Fruit fly (Drosophila melanogaster) whole organism, prepupa: ENCODE results near the gene Sr-CIV.
A peak's percentile ranks its signal among the peaks of the same experiment; 100 is the strongest.

Source experiments
- CG10631 ChIP-seq: fragments of 200-800 bp; sonication (Bioruptor generic); optimal IDR thresholded peaks from 2 replicates; lab custom pipeline; 2016; ENCODE audit warnings: missing biosample characterization, missing genetic modification characterization
- CG11294 ChIP-seq: fragments of 200-800 bp; sonication (Bioruptor generic); IDR thresholded peaks from 2 replicates; pipeline ENCODE4 v1.3.6; 2022; ENCODE audit warnings: missing biosample characterization, missing genetic modification characterization
- CG11762 ChIP-seq: fragments of 200-800 bp; sonication (Bioruptor generic); optimal IDR thresholded peaks from 3 replicates; lab custom pipeline; 2016; ENCODE audit warnings: missing biosample characterization, missing genetic modification characterization; ENCODE audit not compliant: insufficient read depth
- CG11902 ChIP-seq: fragments of 200-800 bp; sonication (Bioruptor generic); optimal IDR thresholded peaks from 3 replicates; lab custom pipeline; 2016; ENCODE audit warnings: missing biosample characterization, missing genetic modification characterization
- CG15336 ChIP-seq: fragments of 200-800 bp; sonication (Bioruptor generic); IDR thresholded peaks from 2 replicates; pipeline ENCODE4 v1.3.6; 2022; ENCODE audit warnings: missing biosample characterization, missing genetic modification characterization
- CG1621 ChIP-seq: fragments of 200-800 bp; sonication (Bioruptor generic); optimal IDR thresholded peaks from 3 replicates; lab custom pipeline; 2018; ENCODE audit warnings: missing biosample characterization, mild to moderate bottlenecking, missing genetic modification characterization
- CG3032 ChIP-seq: fragments of 200-800 bp; optimal IDR thresholded peaks from 2 replicates; lab custom pipeline; 2019; ENCODE audit warnings: missing biosample characterization, mild to moderate bottlenecking, missing genetic modification characterization, moderate library complexity
- CG31627 ChIP-seq: fragments of 200-800 bp; sonication (Bioruptor generic); optimal IDR thresholded peaks from 3 replicates; lab custom pipeline; 2016; ENCODE audit warnings: missing biosample characterization, missing genetic modification characterization
- CG32006 ChIP-seq: fragments of 200-800 bp; sonication (Bioruptor generic); optimal IDR thresholded peaks from 3 replicates; lab custom pipeline; 2017; ENCODE audit warnings: missing biosample characterization, mild to moderate bottlenecking, missing genetic modification characterization
- CG4318 ChIP-seq: fragments of 200-800 bp; sonication (Bioruptor generic); optimal IDR thresholded peaks from 3 replicates; lab custom pipeline; 2017; ENCODE audit warnings: missing biosample characterization, mild to moderate bottlenecking, missing genetic modification characterization
- CG6163 ChIP-seq: fragments of 200-800 bp; sonication (Bioruptor generic); IDR thresholded peaks from 3 replicates; pipeline ENCODE4 v1.3.6; 2022; ENCODE audit warnings: missing biosample characterization, missing genetic modification characterization
- CG6276 ChIP-seq: fragments of 200-800 bp; sonication (Bioruptor generic); optimal IDR thresholded peaks from 2 replicates; lab custom pipeline; 2017; ENCODE audit warnings: missing biosample characterization, mild to moderate bottlenecking, missing genetic modification characterization
- CG6792 ChIP-seq: fragments of 200-800 bp; sonication (Bioruptor generic); optimal IDR thresholded peaks from 3 replicates; lab custom pipeline; 2016; ENCODE audit warnings: missing biosample characterization, missing genetic modification characterization
- CG6808 ChIP-seq: fragments of 200-800 bp; sonication (Bioruptor generic); optimal IDR thresholded peaks from 3 replicates; lab custom pipeline; 2017; ENCODE audit warnings: missing biosample characterization, missing genetic modification characterization, mild to moderate bottlenecking, moderate library complexity, missing genetic modification reagents
- CG6854 ChIP-seq: fragments of 200-800 bp; sonication (Bioruptor generic); optimal IDR thresholded peaks from 2 replicates; lab custom pipeline; 2017; ENCODE audit warnings: missing biosample characterization, mild to moderate bottlenecking, missing genetic modification characterization
- CG7368 ChIP-seq: fragments of 200-800 bp; sonication (Bioruptor generic); optimal IDR thresholded peaks from 3 replicates; lab custom pipeline; 2016; ENCODE audit warnings: missing biosample characterization, missing genetic modification characterization
- CG8119 ChIP-seq: fragments of 200-800 bp; sonication (Bioruptor generic); IDR thresholded peaks from 3 replicates; pipeline ENCODE4 v1.3.6; 2022; ENCODE audit warnings: missing biosample characterization, missing genetic modification characterization
- CG8319 ChIP-seq: fragments of 200-800 bp; sonication (Bioruptor generic); optimal IDR thresholded peaks from 3 replicates; lab custom pipeline; 2016; ENCODE audit warnings: missing biosample characterization, missing genetic modification characterization
- CG8632 ChIP-seq: fragments of 200-800 bp; sonication (Bioruptor generic); optimal IDR thresholded peaks from 3 replicates; lab custom pipeline; 2016; ENCODE audit warnings: missing biosample characterization, missing genetic modification characterization
- CG9139 ChIP-seq: fragments of 200-800 bp; sonication (Bioruptor generic); optimal IDR thresholded peaks from 3 replicates; lab custom pipeline; 2017; ENCODE audit warnings: missing biosample characterization, mild to moderate bottlenecking, missing genetic modification characterization
- Eip75B ChIP-seq: fragments of 200-800 bp; sonication (Bioruptor generic); optimal IDR thresholded peaks from 3 replicates; lab custom pipeline; 2016; ENCODE audit warnings: missing biosample characterization, missing genetic modification characterization
- Eip78C ChIP-seq: fragments of 200-800 bp; sonication (Bioruptor generic); peaks from one replicate; lab custom pipeline; 2016; ENCODE audit warnings: missing biosample characterization, missing genetic modification characterization
- Eip93F ChIP-seq: fragments of 200-800 bp; sonication (Bioruptor generic); optimal IDR thresholded peaks from 2 replicates; lab custom pipeline; 2016; ENCODE audit warnings: missing biosample characterization, mild to moderate bottlenecking, missing genetic modification characterization
- Ets21C ChIP-seq: fragments of 200-800 bp; sonication (Bioruptor generic); optimal IDR thresholded peaks from 3 replicates; lab custom pipeline; 2016; ENCODE audit warnings: missing biosample characterization, missing genetic modification characterization
- Gug ChIP-seq: fragments of 200-800 bp; sonication (Bioruptor generic); IDR thresholded peaks from 2 replicates; pipeline ENCODE4 v1.3.6; 2022; ENCODE audit warnings: missing biosample characterization, missing genetic modification characterization
- Hr38 ChIP-seq: sonication (Bioruptor generic); optimal IDR thresholded peaks from 2 replicates; lab custom pipeline; 2016; ENCODE audit warnings: missing biosample characterization, missing genetic modification characterization
- Hr4 ChIP-seq: fragments of 200-800 bp; sonication (Bioruptor generic); optimal IDR thresholded peaks from 3 replicates; lab custom pipeline; 2016; ENCODE audit warnings: missing biosample characterization, missing genetic modification characterization
- Lpt ChIP-seq: fragments of 200-800 bp; sonication (Bioruptor generic); optimal IDR thresholded peaks from 3 replicates; lab custom pipeline; 2016; ENCODE audit warnings: missing biosample characterization, missing genetic modification characterization
- Met ChIP-seq: fragments of 200-800 bp; sonication (Bioruptor generic); optimal IDR thresholded peaks from 3 replicates; lab custom pipeline; 2016; ENCODE audit warnings: missing biosample characterization, missing genetic modification characterization
- OdsH ChIP-seq: fragments of 200-800 bp; sonication (Bioruptor generic); optimal IDR thresholded peaks from 3 replicates; lab custom pipeline; 2016; ENCODE audit warnings: missing biosample characterization, missing genetic modification characterization
- Smox ChIP-seq: fragments of 200-800 bp; sonication (Bioruptor generic); optimal IDR thresholded peaks from 3 replicates; lab custom pipeline; 2016; ENCODE audit warnings: missing biosample characterization, missing genetic modification characterization
- Sox102F ChIP-seq: fragments of 200-800 bp; sonication (Bioruptor generic); optimal IDR thresholded peaks from 2 replicates; lab custom pipeline; 2016; ENCODE audit warnings: missing biosample characterization, mild to moderate bottlenecking, missing genetic modification characterization
- Sox14 ChIP-seq: fragments of 200-800 bp; sonication (Bioruptor generic); optimal IDR thresholded peaks from 3 replicates; lab custom pipeline; 2016; ENCODE audit warnings: missing biosample characterization, missing genetic modification characterization
- Sox15 ChIP-seq: fragments of 200-800 bp; sonication (Bioruptor generic); optimal IDR thresholded peaks from 3 replicates; lab custom pipeline; 2016; ENCODE audit warnings: missing biosample characterization, missing genetic modification characterization
- achi ChIP-seq: fragments of 200-800 bp; sonication (Bioruptor generic); optimal IDR thresholded peaks from 3 replicates; lab custom pipeline; 2016; ENCODE audit warnings: missing biosample characterization, missing genetic modification characterization
- acj6 ChIP-seq: fragments of 200-800 bp; sonication (Bioruptor generic); optimal IDR thresholded peaks from 3 replicates; lab custom pipeline; 2016; ENCODE audit warnings: missing biosample characterization, missing genetic modification characterization
- cyc ChIP-seq: fragments of 200-800 bp; sonication (Bioruptor generic); optimal IDR thresholded peaks from 3 replicates; lab custom pipeline; 2016; ENCODE audit warnings: missing biosample characterization, missing genetic modification characterization
- dac ChIP-seq: fragments of 200-800 bp; sonication (Bioruptor generic); optimal IDR thresholded peaks from 2 replicates; lab custom pipeline; 2017; ENCODE audit warnings: missing biosample characterization, mild to moderate bottlenecking, missing genetic modification characterization
- dsx ChIP-seq: fragments of 200-800 bp; optimal IDR thresholded peaks from 3 replicates; lab custom pipeline; 2019; ENCODE audit warnings: missing biosample characterization, mild to moderate bottlenecking, missing genetic modification characterization, moderate library complexity; ENCODE audit not compliant: poor library complexity, severe bottlenecking
- eg ChIP-seq: fragments of 200-800 bp; sonication (Bioruptor generic); IDR thresholded peaks from 3 replicates; pipeline ENCODE4 v1.3.6; 2022; ENCODE audit warnings: missing biosample characterization, missing genetic modification characterization
- esn ChIP-seq: fragments of 200-800 bp; sonication (Bioruptor generic); optimal IDR thresholded peaks from 2 replicates; lab custom pipeline; 2016; ENCODE audit warnings: missing biosample characterization, mild to moderate bottlenecking, missing genetic modification characterization, moderate library complexity
- fd59A ChIP-seq: fragments of 200-800 bp; sonication (Bioruptor generic); optimal IDR thresholded peaks from 2 replicates; lab custom pipeline; 2017; ENCODE audit warnings: missing biosample characterization, mild to moderate bottlenecking, missing genetic modification characterization, missing genetic modification reagents
- fd85E ChIP-seq: fragments of 200-800 bp; sonication (Bioruptor generic); optimal IDR thresholded peaks from 3 replicates; lab custom pipeline; 2016; ENCODE audit warnings: missing biosample characterization, missing genetic modification characterization
- fkh ChIP-seq: fragments of 200-800 bp; sonication (Bioruptor generic); optimal IDR thresholded peaks from 3 replicates; lab custom pipeline; 2017; ENCODE audit warnings: missing biosample characterization, mild to moderate bottlenecking, missing genetic modification characterization, moderate library complexity
- lz ChIP-seq: fragments of 200-800 bp; sonication (Bioruptor generic); optimal IDR thresholded peaks from 3 replicates; lab custom pipeline; 2016; ENCODE audit warnings: missing biosample characterization, missing genetic modification characterization
- net ChIP-seq: fragments of 200-800 bp; sonication (Bioruptor generic); optimal IDR thresholded peaks from 3 replicates; lab custom pipeline; 2016; ENCODE audit warnings: missing biosample characterization, missing genetic modification characterization
- pdm3 ChIP-seq: fragments of 200-800 bp; sonication (Bioruptor generic); optimal IDR thresholded peaks from 3 replicates; lab custom pipeline; 2016; ENCODE audit warnings: missing biosample characterization, missing genetic modification characterization
- salr ChIP-seq, 2 experiments: fragments of 200-800 bp; sonication (Bioruptor generic); optimal IDR thresholded peaks; 3 replicates each; lab custom pipeline; 2016 to 2018; ENCODE audit warnings: missing biosample characterization in 2 of 2, missing genetic modification characterization in 2 of 2, mild to moderate bottlenecking in 1 of 2
- spab ChIP-seq: fragments of 200-800 bp; sonication (Bioruptor generic); optimal IDR thresholded peaks from 2 replicates; lab custom pipeline; 2017; ENCODE audit warnings: missing biosample characterization, mild to moderate bottlenecking, missing genetic modification characterization, missing genetic modification reagents
- svp ChIP-seq: fragments of 200-800 bp; sonication (Bioruptor generic); peaks from one replicate; lab custom pipeline; 2016; ENCODE audit warnings: missing biosample characterization, missing genetic modification characterization
- topi ChIP-seq: fragments of 200-800 bp; sonication (Bioruptor generic); optimal IDR thresholded peaks from 3 replicates; lab custom pipeline; 2016; ENCODE audit warnings: missing biosample characterization, missing genetic modification characterization
- vri ChIP-seq: fragments of 200-800 bp; sonication (Bioruptor generic); optimal IDR thresholded peaks from 3 replicates; lab custom pipeline; 2016; ENCODE audit warnings: missing biosample characterization, mild to moderate bottlenecking, missing genetic modification characterization

Gene Sr-CIV

DNA sequence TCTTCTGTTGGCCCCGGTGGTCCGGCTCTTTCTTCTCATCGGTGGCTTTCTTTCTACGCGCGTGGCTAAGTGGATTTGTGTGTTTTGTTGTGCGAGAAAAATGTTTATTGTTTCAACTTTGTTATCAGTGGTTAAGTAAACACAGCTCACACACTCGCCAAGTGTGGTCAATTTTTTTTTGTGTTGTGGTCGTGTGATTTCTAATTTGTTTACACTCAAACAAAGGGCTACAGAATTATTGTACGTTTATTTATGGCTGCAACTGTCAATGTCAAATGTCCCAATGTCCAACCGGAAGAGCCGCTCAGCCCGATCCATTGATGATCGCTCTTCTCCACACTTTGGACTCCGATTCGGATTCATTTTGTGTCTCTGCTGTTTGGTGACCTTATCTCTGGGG lies 46.7 kb upstream of the Sr-CIV start:
- TF ChIP-seq CG9139 (no peak), fkh (peak; percentile 72)
- TF ChIP-seq, all 60 proteins: peak for 1

- no peak for TF ChIP-seq Eip93F
- no peak for TF ChIP-seq CG8632
- no peak for TF ChIP-seq CG6276
- TF ChIP-seq CG8119 (GFP tag; lab: Robert Waterston, UW), result no peak
- no peak for TF ChIP-seq CG7368 (GFP tag; lab: Kevin White, UChicago)
- TF ChIP-seq Eip78C (GFP tag; lab: Kevin White, UChicago), result peak; percentile 67
- no peak for TF ChIP-seq eg (GFP tag; lab: Robert Waterston, UW)
- no peak for TF ChIP-seq CG8319 (GFP tag; lab: Kevin White, UChicago)
- TF ChIP-seq CG6808 (GFP tag; lab: Kevin White, UChicago), result no peak
- no peak for TF ChIP-seq fd85E (GFP tag; lab: Kevin White, UChicago)
- TF ChIP-seq CG1621 (tag; lab: Kevin White, UChicago), result no peak
- TF ChIP-seq Hr38 (GFP tag; lab: Kevin White, UChicago), result no peak
- no peak for TF ChIP-seq vri (GFP tag; lab: Kevin White, UChicago)
- TF ChIP-seq CG3032 (tag; lab: Kevin White, UChicago), result no peak
- TF ChIP-seq CG11902, result no peak
- no peak for TF ChIP-seq fkh
- peak; percentile 28 for TF ChIP-seq OdsH (GFP tag; lab: Kevin White, UChicago)
- peak; percentile 48 for TF ChIP-seq Ets21C (GFP tag; lab: Kevin White, UChicago)
- TF ChIP-seq lz (GFP tag; lab: Kevin White, UChicago), result peak; percentile 32
- no peak for TF ChIP-seq CG4318 (GFP tag; lab: Kevin White, UChicago)
- no peak for TF ChIP-seq CG6163 (GFP tag; lab: Robert Waterston, UW)
- TF ChIP-seq Hr4 (GFP tag; lab: Kevin White, UChicago), result no peak
- peak; percentile 38 for TF ChIP-seq CG31627 (GFP tag; lab: Kevin White, UChicago)
- peak; percentile 16 for TF ChIP-seq cyc
- peak; percentile 24 for TF ChIP-seq Met
- no peak for TF ChIP-seq CG11762 (GFP tag; lab: Kevin White, UChicago)
- peak; percentile 54 for TF ChIP-seq Sox102F (GFP tag; lab: Kevin White, UChicago)
- peak; percentile 17 for TF ChIP-seq Sox14 (GFP tag; lab: Kevin White, UChicago)
- TF ChIP-seq CG6854, result no peak
- peak; percentile 31 for TF ChIP-seq pdm3 (GFP tag; lab: Kevin White, UChicago)
- peak; percentile 24 for TF ChIP-seq CG6792 (GFP tag; lab: Kevin White, UChicago)
- no peak for TF ChIP-seq net (GFP tag; lab: Kevin White, UChicago)
- no peak for TF ChIP-seq CG10631
- TF ChIP-seq achi, result no peak
- TF ChIP-seq Sox15 (GFP tag; lab: Kevin White, UChicago), result no peak
- peak; percentile 46 for TF ChIP-seq topi
- no peak for TF ChIP-seq Lpt (GFP tag; lab: Kevin White, UChicago)
- no peak for TF ChIP-seq dsx
- no peak for TF ChIP-seq Eip75B (GFP tag; lab: Kevin White, UChicago)
- TF ChIP-seq Gug (GFP tag; lab: Robert Waterston, UW), result no peak
- no peak for TF ChIP-seq fd59A
- no peak for TF ChIP-seq CG32006 (GFP tag; lab: Kevin White, UChicago)
- 0 out of 2 replicates have a peak, but pooled peaks have one; percentile 10 for TF ChIP-seq CG15336 (GFP tag; lab: Robert Waterston, UW)
- peak; percentile 32 for TF ChIP-seq Smox (GFP tag; lab: Kevin White, UChicago)
- peak; percentile 79 for TF ChIP-seq svp (GFP tag; lab: Kevin White, UChicago)
- peak; percentile 59 for TF ChIP-seq esn (GFP tag; lab: Kevin White, UChicago)
- no peak for TF ChIP-seq dac (GFP tag; lab: Kevin White, UChicago)
- TF ChIP-seq spab (GFP tag; lab: Kevin White, UChicago), result no peak
- no peak for TF ChIP-seq CG11294
- peak; percentile 26 for TF ChIP-seq acj6 (GFP tag; lab: Kevin White, UChicago)
- no peak for TF ChIP-seq salr (GFP tag; optimal IDR thresholded peaks at IDR 0.05; lab: Kevin White, UChicago)
These were observed 46.0 kb upstream of the Sr-CIV start for dm6 chr2L:3569892-3570291.
